Worm (Caenorhabditis elegans): ENCODE measurements around the gene ttr-16.

Gene ttr-16

ce11 chrIV:11063962-11064361 is at the start of gene ttr-16:
Gene ttr-16, minus strand, starts transcription at chrIV:11064137.
- TF ChIP-seq sea-1 (GFP tag; conservative IDR thresholded peaks at IDR 0.05) (no peak), tra-4 (tag; optimal IDR thresholded peaks at IDR 0.05) (no peak), hmbx-1 (tag; optimal IDR thresholded peaks at IDR 0.05) (no peak), F13C5.2 (tag; optimal IDR thresholded peaks at IDR 0.05) (no peak), aly-1 (tag; optimal IDR thresholded peaks at IDR 0.05) (no peak), ets-7 (tag; optimal IDR thresholded peaks at IDR 0.05) (no peak), flt-1 (GFP tag; IDR thresholded peaks at IDR 0.05) (no peak), hnd-1 (tag; optimal IDR thresholded peaks at IDR 0.05) (no peak), pes-1 (GFP tag; IDR thresholded peaks at IDR 0.05) (no peak), ceh-13 (GFP tag; optimal IDR thresholded peaks at IDR 0.05) (no peak), tbx-37 (GFP tag; conservative IDR thresholded peaks at IDR 0.05) (no peak), tbx-11 (GFP tag; IDR thresholded peaks at IDR 0.05) (no peak), B0310.2 (tag; optimal IDR thresholded peaks at IDR 0.05) (no peak), ama-1 (optimal IDR thresholded peaks at IDR 0.05) (no peak), hmg-4 (GFP tag; optimal IDR thresholded peaks at IDR 0.05) (no peak), ceh-36 (tag; optimal IDR thresholded peaks at IDR 0.05) (no peak), scrt-1 (GFP tag; IDR thresholded peaks at IDR 0.05) (no peak)

ce11 chrIV:11112641-11113040 is 48.7 kb upstream of the ttr-16 start, which contains the start of gene clc-9:
Gene clc-9, plus strand, starts transcription at chrIV:11112941.
- TF ChIP-seq aly-1 (tag; optimal IDR thresholded peaks at IDR 0.05) (no peak), tbx-11 (GFP tag; IDR thresholded peaks at IDR 0.05) (no peak), tra-4 (tag; optimal IDR thresholded peaks at IDR 0.05) (no peak), sea-1 (GFP tag; conservative IDR thresholded peaks at IDR 0.05) (no peak), ama-1 (optimal IDR thresholded peaks at IDR 0.05) (no peak)

- no peak for TF ChIP-seq hnd-1 (tag; optimal IDR thresholded peaks at IDR 0.05)
- TF ChIP-seq aly-1 (tag; optimal IDR thresholded peaks at IDR 0.05) = no peak
- no peak for TF ChIP-seq flt-1 (GFP tag; IDR thresholded peaks at IDR 0.05)
- no peak for TF ChIP-seq ceh-36 (tag; optimal IDR thresholded peaks at IDR 0.05)
- TF ChIP-seq tbx-11 (GFP tag; IDR thresholded peaks at IDR 0.05) = no peak
- TF ChIP-seq ceh-13 (GFP tag; optimal IDR thresholded peaks at IDR 0.05) = no peak
- TF ChIP-seq ets-7 (tag; optimal IDR thresholded peaks at IDR 0.05) = no peak
- TF ChIP-seq hmbx-1 (tag; optimal IDR thresholded peaks at IDR 0.05) = no peak
- TF ChIP-seq tbx-37 (GFP tag; conservative IDR thresholded peaks at IDR 0.05) = no peak
Measured at ce11 chrIV:11111898-11112297, 48.0 kb upstream of the ttr-16 start.

- TF ChIP-seq ama-1 (optimal IDR thresholded peaks at IDR 0.05) = no peak
- no peak for TF ChIP-seq tbx-37 (GFP tag; conservative IDR thresholded peaks at IDR 0.05)
- no peak for TF ChIP-seq flt-1 (GFP tag; IDR thresholded peaks at IDR 0.05)
- no peak for TF ChIP-seq tra-4 (tag; optimal IDR thresholded peaks at IDR 0.05)
- TF ChIP-seq B0310.2 (tag; optimal IDR thresholded peaks at IDR 0.05) = no peak
- TF ChIP-seq ets-7 (tag; optimal IDR thresholded peaks at IDR 0.05) = no peak
- no peak for TF ChIP-seq hmbx-1 (tag; optimal IDR thresholded peaks at IDR 0.05)
- no peak for TF ChIP-seq F13C5.2 (tag; optimal IDR thresholded peaks at IDR 0.05)
- TF ChIP-seq pes-1 (GFP tag; IDR thresholded peaks at IDR 0.05) = no peak
- no peak for TF ChIP-seq hnd-1 (tag; optimal IDR thresholded peaks at IDR 0.05)
- TF ChIP-seq ceh-36 (tag; optimal IDR thresholded peaks at IDR 0.05) = no peak
- no peak for TF ChIP-seq sea-1 (GFP tag; conservative IDR thresholded peaks at IDR 0.05)
Measured at ce11 chrIV:11110995-11111619, 47.2 kb upstream of the ttr-16 start, which contains the start of gene rps-5. Gene rps-5, minus strand, starts transcription at chrIV:11111045.

- TF ChIP-seq ets-7 (tag; optimal IDR thresholded peaks at IDR 0.05) = no peak
- TF ChIP-seq aly-1 (tag; optimal IDR thresholded peaks at IDR 0.05) = no peak
- no peak for TF ChIP-seq sea-1 (GFP tag; conservative IDR thresholded peaks at IDR 0.05)
- no peak for TF ChIP-seq B0310.2 (tag; optimal IDR thresholded peaks at IDR 0.05)
- TF ChIP-seq tra-4 (tag; optimal IDR thresholded peaks at IDR 0.05) = no peak
- TF ChIP-seq tbx-11 (GFP tag; IDR thresholded peaks at IDR 0.05) = no peak
- no peak for TF ChIP-seq pes-1 (GFP tag; IDR thresholded peaks at IDR 0.05)
- no peak for TF ChIP-seq hnd-1 (tag; optimal IDR thresholded peaks at IDR 0.05)
- no peak for TF ChIP-seq hmbx-1 (tag; optimal IDR thresholded peaks at IDR 0.05)
Measured at ce11 chrIV:11109771-11110170, 45.8 kb upstream of the ttr-16 start, which contains the start of gene pigk-1. Gene pigk-1, minus strand, starts transcription at chrIV:11110018.

ce11 chrIV:11105724-11106123 is 41.8 kb upstream of the ttr-16 start, which contains the start of gene srlf-24:
Gene srlf-24, minus strand, starts transcription at chrIV:11105824.
- TF ChIP-seq aly-1 (tag; optimal IDR thresholded peaks at IDR 0.05) (no peak), ceh-13 (GFP tag; optimal IDR thresholded peaks at IDR 0.05) (no peak), pes-1 (GFP tag; IDR thresholded peaks at IDR 0.05) (no peak)

ce11 chrIV:11103501-11103900 is 39.6 kb upstream of the ttr-16 start:
- TF ChIP-seq ama-1 (optimal IDR thresholded peaks at IDR 0.05) (no peak), scrt-1 (GFP tag; IDR thresholded peaks at IDR 0.05) (no peak), sea-1 (GFP tag; conservative IDR thresholded peaks at IDR 0.05) (no peak), flt-1 (GFP tag; IDR thresholded peaks at IDR 0.05) (no peak), aly-1 (tag; optimal IDR thresholded peaks at IDR 0.05) (no peak), ceh-13 (GFP tag; optimal IDR thresholded peaks at IDR 0.05) (no peak), pes-1 (GFP tag; IDR thresholded peaks at IDR 0.05) (no peak), tra-4 (tag; optimal IDR thresholded peaks at IDR 0.05) (no peak), tbx-37 (GFP tag; conservative IDR thresholded peaks at IDR 0.05) (no peak), ets-7 (tag; optimal IDR thresholded peaks at IDR 0.05) (no peak), F13C5.2 (tag; optimal IDR thresholded peaks at IDR 0.05) (no peak)

- TF ChIP-seq pes-1 (GFP tag; IDR thresholded peaks at IDR 0.05) = no peak
- no peak for TF ChIP-seq sea-1 (GFP tag; conservative IDR thresholded peaks at IDR 0.05)
- TF ChIP-seq hmg-4 (GFP tag; optimal IDR thresholded peaks at IDR 0.05) = no peak
- no peak for TF ChIP-seq F13C5.2 (tag; optimal IDR thresholded peaks at IDR 0.05)
- TF ChIP-seq scrt-1 (GFP tag; IDR thresholded peaks at IDR 0.05) = no peak
- no peak for TF ChIP-seq tbx-11 (GFP tag; IDR thresholded peaks at IDR 0.05)
- no peak for TF ChIP-seq flt-1 (GFP tag; IDR thresholded peaks at IDR 0.05)
- no peak for TF ChIP-seq B0310.2 (tag; optimal IDR thresholded peaks at IDR 0.05)
- no peak for TF ChIP-seq hmbx-1 (tag; optimal IDR thresholded peaks at IDR 0.05)
- no peak for TF ChIP-seq tra-4 (tag; optimal IDR thresholded peaks at IDR 0.05)
- no peak for TF ChIP-seq ceh-36 (tag; optimal IDR thresholded peaks at IDR 0.05)
- TF ChIP-seq ceh-13 (GFP tag; optimal IDR thresholded peaks at IDR 0.05) = no peak
- no peak for TF ChIP-seq hnd-1 (tag; optimal IDR thresholded peaks at IDR 0.05)
- no peak for TF ChIP-seq aly-1 (tag; optimal IDR thresholded peaks at IDR 0.05)
- TF ChIP-seq ama-1 (optimal IDR thresholded peaks at IDR 0.05) = no peak
- TF ChIP-seq ets-7 (tag; optimal IDR thresholded peaks at IDR 0.05) = no peak
- no peak for TF ChIP-seq tbx-37 (GFP tag; conservative IDR thresholded peaks at IDR 0.05)
Measured at ce11 chrIV:11102608-11103007, 38.7 kb upstream of the ttr-16 start, which contains the start of gene srlf-17. Gene srlf-17, minus strand, starts transcription at chrIV:11102708.
